Fruit fly (Drosophila melanogaster): Measurements from ENCODE around the gene mRpL23.
A peak's percentile ranks its signal among the peaks of the same experiment; 100 is the strongest.

Gene mRpL23

DNA sequence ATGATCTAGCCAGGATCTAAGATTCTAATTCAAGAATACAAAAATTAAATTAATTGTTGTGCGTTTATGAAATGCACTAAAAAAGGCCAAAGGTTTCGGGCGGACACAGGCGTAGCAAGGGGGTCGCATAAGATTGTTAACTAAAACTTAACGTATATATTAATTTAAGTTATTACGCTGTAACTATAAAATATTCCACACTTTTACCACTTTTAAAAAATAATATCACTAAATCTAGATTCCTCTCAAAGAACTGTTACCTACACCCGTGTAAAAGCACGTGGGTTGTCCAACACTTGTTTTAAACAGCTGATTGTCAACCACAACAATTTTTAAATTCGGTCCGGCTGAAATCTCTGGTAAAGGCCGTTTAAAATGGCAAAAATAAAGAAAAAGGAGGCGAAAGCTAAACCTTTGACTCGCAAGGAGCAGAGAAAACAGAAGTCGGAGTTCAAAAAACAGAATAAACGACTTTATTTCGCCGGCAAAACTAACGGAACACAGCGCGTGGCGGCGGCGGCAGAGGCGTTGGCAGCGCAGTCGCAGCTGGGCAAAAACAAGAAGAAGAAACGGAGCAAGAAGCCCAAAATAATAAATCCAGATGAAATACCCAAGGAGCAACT lies at the start of gene mRpL23, which contains the start of gene CG9004 (continued):
- TF ChIP-seq usp (GFP tag; optimal IDR thresholded peaks at IDR 0.05) (no peak), ttk (GFP tag; IDR thresholded peaks at IDR 0.05) (peak; percentile 100), sens-2 (GFP tag; IDR thresholded peaks at IDR 0.05) (peak; percentile 99), CG4424 (GFP tag; optimal IDR thresholded peaks at IDR 0.05) (peak; percentile 99), Dip2 (GFP tag; IDR thresholded peaks at IDR 0.05) (peak; percentile 80), row (GFP tag; IDR thresholded peaks at IDR 0.05) (peak; percentile 100), sim (GFP tag; IDR thresholded peaks at IDR 0.05) (peak; percentile 98), CG10321 (GFP tag; IDR thresholded peaks at IDR 0.05) (peak; percentile 91), gro (GFP tag; optimal IDR thresholded peaks at IDR 0.05) (peak; percentile 99), CG2889 (GFP tag; IDR thresholded peaks at IDR 0.05) (peak; percentile 100), salm (tag; optimal IDR thresholded peaks at IDR 0.05) (peak; percentile 98), CG16779 (GFP tag; IDR thresholded peaks at IDR 0.05) (peak; percentile 99), CG15011 (GFP tag; optimal IDR thresholded peaks at IDR 0.05) (peak; percentile 98), Atf3 (GFP tag; optimal IDR thresholded peaks at IDR 0.05) (peak; percentile 98), al (GFP tag; IDR thresholded peaks at IDR 0.05) (peak; percentile 99), unpg (GFP tag; optimal IDR thresholded peaks at IDR 0.05) (peak; percentile 99), CG4820 (GFP tag; optimal IDR thresholded peaks at IDR 0.05) (peak; percentile 99), kah (GFP tag; optimal IDR thresholded peaks at IDR 0.05) (peak; percentile 95), ind (GFP tag; optimal IDR thresholded peaks at IDR 0.05) (peak; percentile 100), jing (GFP tag; optimal IDR thresholded peaks at IDR 0.05) (peak; percentile 98), CkIIα-i1 (GFP tag; IDR thresholded peaks at IDR 0.05) (peak; percentile 96), CG6854 (GFP tag; optimal IDR thresholded peaks at IDR 0.05) (peak; percentile 96), Bdp1 (GFP tag; optimal IDR thresholded peaks at IDR 0.05) (peak; percentile 94), Bteb2 (GFP tag; optimal IDR thresholded peaks at IDR 0.05) (peak; percentile 99), CG12744 (GFP tag; optimal IDR thresholded peaks at IDR 0.05) (peak; percentile 98), GATAe (GFP tag; conservative IDR thresholded peaks at IDR 0.05) (peak; percentile 99), pita (GFP tag; optimal IDR thresholded peaks at IDR 0.05) (no peak), CTCF (GFP tag; optimal IDR thresholded peaks at IDR 0.05) (peak; percentile 67), dimm (GFP tag; IDR thresholded peaks at IDR 0.05) (peak; percentile 99), chn (GFP tag; optimal IDR thresholded peaks at IDR 0.05) (peak; percentile 99), run (tag; optimal IDR thresholded peaks at IDR 0.05) (peak; percentile 97), B-H1 (GFP tag; IDR thresholded peaks at IDR 0.05) (peak; percentile 100), Max (GFP tag; optimal IDR thresholded peaks at IDR 0.05) (peak; percentile 100), tup (GFP tag; optimal IDR thresholded peaks at IDR 0.05) (peak; percentile 98), Hmr (GFP tag; optimal IDR thresholded peaks at IDR 0.05) (peak; percentile 99), CG32532 (GFP tag; IDR thresholded peaks at IDR 0.05) (peak; percentile 100), CG8388 (GFP tag; optimal IDR thresholded peaks at IDR 0.05) (peak; percentile 98), Doc3 (GFP tag; IDR thresholded peaks at IDR 0.05; ENCODE audit: partially characterized antibody) (no peak), klu (GFP tag; IDR thresholded peaks at IDR 0.05) (peak; percentile 99), Fer2 (tag; optimal IDR thresholded peaks at IDR 0.05) (peak; percentile 99), mam (GFP tag; optimal IDR thresholded peaks at IDR 0.05) (peak; percentile 99), dm (GFP tag; optimal IDR thresholded peaks at IDR 0.05) (peak; percentile 98), stc (GFP tag; IDR thresholded peaks at IDR 0.05) (peak; percentile 99), dan (GFP tag; IDR thresholded peaks at IDR 0.05) (peak; percentile 98), cg (GFP tag; optimal IDR thresholded peaks at IDR 0.05) (no peak), PHDP (tag; optimal IDR thresholded peaks at IDR 0.05) (peak; percentile 99), lbe (GFP tag; optimal IDR thresholded peaks at IDR 0.05) (peak; percentile 98), sima (GFP tag; optimal IDR thresholded peaks at IDR 0.05) (peak; percentile 97), CG6689 (GFP tag; IDR thresholded peaks at IDR 0.05) (peak; percentile 99), E2f2 (GFP tag; IDR thresholded peaks at IDR 0.05) (peak; percentile 92), CG11456 (GFP tag; IDR thresholded peaks at IDR 0.05) (peak; percentile 100), nerfin-1 (tag; optimal IDR thresholded peaks at IDR 0.05) (peak; percentile 97)

Measured in whole organism, embryonic.